Fruit fly (Drosophila melanogaster): ENCODE data around the gene TwdlP.

Gene TwdlP

DNA sequence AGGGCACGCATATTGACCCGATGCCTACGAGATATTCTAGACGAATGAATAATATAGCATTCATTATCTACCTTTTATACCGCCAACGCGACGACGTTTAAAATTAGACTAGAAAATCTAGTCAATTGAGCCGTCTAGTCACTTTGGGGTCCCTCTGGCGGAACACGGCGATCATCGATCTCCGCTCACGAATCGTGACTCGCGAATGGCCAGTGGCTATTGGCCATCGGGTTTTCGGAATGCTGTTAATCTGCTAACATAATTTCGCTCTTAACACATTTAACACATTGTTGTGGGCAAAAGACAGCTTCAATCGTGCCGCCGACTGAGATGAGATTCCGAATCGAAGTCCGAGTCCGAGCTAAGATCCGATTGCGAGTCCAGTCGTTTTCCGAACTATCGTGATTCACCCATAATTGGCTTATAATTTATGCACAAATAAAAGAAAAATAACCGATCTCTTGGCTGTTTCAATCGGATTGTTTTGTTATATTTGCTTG, at the start of gene TwdlP:
TwdlP (minus strand) TSS at position 51 of the 500 bp plus-strand sequence.
- TF ChIP-seq insv (optimal IDR thresholded peaks at IDR 0.05) (no peak), psq (optimal IDR thresholded peaks at IDR 0.05) (no peak), ttk (optimal IDR thresholded peaks at IDR 0.05) (no peak), h (optimal IDR thresholded peaks at IDR 0.05) (no peak), Myc (optimal IDR thresholded peaks at IDR 0.05) (no peak), Sin3A (optimal IDR thresholded peaks at IDR 0.05) (no peak)

DNA sequence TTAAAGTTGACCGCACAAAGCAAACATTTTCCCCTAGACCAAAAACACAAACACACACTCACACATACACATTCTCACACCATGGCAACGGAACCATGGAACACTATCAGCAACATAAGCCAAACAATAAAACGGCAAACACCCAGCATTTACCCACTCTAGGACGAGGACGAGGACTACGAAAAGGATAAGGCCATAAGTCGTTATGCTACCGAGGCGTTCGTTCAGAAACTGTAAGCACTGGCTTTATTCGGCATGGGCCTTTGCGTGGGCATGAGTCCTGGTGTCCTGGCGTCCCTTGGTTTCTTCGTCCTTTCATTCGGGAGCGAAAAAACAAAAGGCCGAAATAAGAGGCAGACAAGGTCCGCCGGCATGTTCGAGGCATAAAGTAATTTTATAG, 49.1 kb upstream of the TwdlP start:
- TF ChIP-seq Myc (optimal IDR thresholded peaks at IDR 0.05) (no peak), Sin3A (optimal IDR thresholded peaks at IDR 0.05) (no peak), ttk (optimal IDR thresholded peaks at IDR 0.05) (no peak), psq (optimal IDR thresholded peaks at IDR 0.05) (no peak), h (optimal IDR thresholded peaks at IDR 0.05) (no peak), insv (optimal IDR thresholded peaks at IDR 0.05) (no peak)

DNA sequence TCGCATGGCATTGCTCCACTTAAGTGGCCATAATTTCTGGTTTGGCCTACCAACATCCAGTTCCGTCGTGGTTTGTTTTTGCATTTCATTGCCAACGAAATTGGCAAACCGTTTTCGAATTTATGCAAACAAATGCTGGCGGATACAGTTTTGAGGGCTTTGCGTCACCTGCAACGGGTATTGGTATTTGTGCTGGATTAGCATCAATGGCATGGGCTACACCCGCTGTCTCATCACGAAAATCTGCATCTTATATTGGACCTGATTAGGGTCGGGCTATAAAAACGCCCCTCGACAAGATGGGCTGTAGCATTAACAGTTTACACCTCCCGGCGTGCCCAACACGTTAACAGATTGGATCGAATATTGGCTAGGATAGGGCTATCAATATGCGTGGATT, 35.0 kb upstream of the TwdlP start, which contains the start of gene Tb:
Tb (plus strand) TSS at position 301 of the 400 bp plus-strand sequence.
- TF ChIP-seq Sin3A (optimal IDR thresholded peaks at IDR 0.05) (no peak), insv (optimal IDR thresholded peaks at IDR 0.05) (no peak), h (optimal IDR thresholded peaks at IDR 0.05) (no peak), ttk (optimal IDR thresholded peaks at IDR 0.05) (no peak), Myc (optimal IDR thresholded peaks at IDR 0.05) (no peak)

DNA sequence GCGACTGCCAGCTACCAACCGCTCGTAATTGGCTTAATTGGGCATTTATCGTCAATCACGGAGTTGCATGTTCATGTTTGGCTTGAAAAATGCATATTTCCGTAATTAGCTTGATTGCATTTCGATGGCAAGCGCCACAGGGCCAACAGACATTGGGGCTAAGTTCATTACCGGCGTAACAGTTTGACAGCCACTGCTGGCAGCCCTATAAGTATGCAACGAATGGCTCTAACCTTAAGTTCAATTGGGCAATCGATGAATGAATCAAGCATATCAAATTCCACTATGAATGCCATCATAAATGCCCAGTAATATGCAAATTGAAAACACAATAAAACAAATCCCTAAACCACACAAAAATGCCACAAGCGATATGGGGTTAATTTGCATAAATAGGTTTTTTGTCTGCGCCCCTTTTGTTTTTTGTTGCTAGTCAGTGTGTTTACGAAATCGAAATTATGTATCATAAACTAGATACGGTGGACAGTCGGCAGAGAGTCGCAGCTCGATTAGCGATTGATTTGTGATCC, 34.3 kb upstream of the TwdlP start:
- TF ChIP-seq Myc (optimal IDR thresholded peaks at IDR 0.05) (no peak), Sin3A (optimal IDR thresholded peaks at IDR 0.05) (no peak), h (optimal IDR thresholded peaks at IDR 0.05) (no peak), psq (optimal IDR thresholded peaks at IDR 0.05) (no peak), ttk (optimal IDR thresholded peaks at IDR 0.05) (no peak), insv (optimal IDR thresholded peaks at IDR 0.05) (no peak)

DNA sequence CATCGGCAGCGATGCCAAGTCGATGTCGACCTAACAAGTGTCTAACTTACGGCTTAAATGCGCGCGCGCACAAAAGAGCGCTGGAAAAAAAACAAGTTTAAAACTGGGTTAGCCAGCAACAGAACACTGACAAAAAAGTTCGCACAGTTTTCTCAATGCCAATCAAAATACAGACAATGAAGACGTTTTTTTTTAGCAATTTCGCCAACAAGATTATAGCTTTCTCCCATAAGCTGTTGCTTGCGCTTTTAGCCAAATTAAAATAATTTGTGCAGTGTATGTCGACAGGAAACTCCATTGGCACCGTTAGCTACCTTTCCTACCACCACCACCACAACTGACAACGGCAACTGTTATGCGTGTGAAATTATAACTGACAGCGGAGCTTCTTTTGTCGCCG, 33.4 kb upstream of the TwdlP start:
- TF ChIP-seq Myc (optimal IDR thresholded peaks at IDR 0.05) (no peak), insv (optimal IDR thresholded peaks at IDR 0.05) (no peak), psq (optimal IDR thresholded peaks at IDR 0.05) (no peak), Sin3A (optimal IDR thresholded peaks at IDR 0.05) (no peak), ttk (optimal IDR thresholded peaks at IDR 0.05) (no peak), h (optimal IDR thresholded peaks at IDR 0.05) (no peak)

DNA sequence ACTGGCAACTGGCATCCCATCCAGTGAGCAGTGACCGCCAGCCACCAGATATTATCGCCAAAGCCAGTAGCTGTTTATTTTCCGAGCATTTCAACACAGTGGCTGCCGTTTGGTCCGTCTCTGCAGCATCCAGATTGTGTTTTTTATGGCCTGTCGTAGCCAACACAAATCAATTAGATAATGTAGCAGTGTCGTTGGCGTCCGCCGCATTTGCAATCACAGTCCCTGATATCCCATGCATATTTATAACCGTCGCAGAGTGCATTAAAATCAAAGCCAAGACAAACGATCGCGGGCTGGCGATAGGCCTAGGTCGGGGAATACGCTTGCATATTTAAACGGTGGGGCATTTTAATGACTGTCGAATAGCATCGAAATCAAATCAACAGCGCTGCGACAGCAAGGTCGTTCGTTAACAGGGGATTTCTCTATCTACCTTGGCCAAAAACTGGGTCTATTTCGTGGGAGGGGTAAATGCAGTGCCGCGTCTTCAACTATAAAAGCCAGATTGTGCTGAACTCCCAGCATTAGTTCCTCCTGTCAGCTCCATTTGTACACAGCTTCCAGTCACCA, 18.4 kb upstream of the TwdlP start, which contains the start of gene TwdlD:
TwdlD (plus strand) TSS at position 523 of the 573 bp plus-strand sequence.
- TF ChIP-seq h (optimal IDR thresholded peaks at IDR 0.05) (no peak), ttk (optimal IDR thresholded peaks at IDR 0.05) (no peak), Myc (optimal IDR thresholded peaks at IDR 0.05) (no peak), Sin3A (optimal IDR thresholded peaks at IDR 0.05) (no peak), insv (optimal IDR thresholded peaks at IDR 0.05) (no peak), psq (optimal IDR thresholded peaks at IDR 0.05) (no peak)

DNA sequence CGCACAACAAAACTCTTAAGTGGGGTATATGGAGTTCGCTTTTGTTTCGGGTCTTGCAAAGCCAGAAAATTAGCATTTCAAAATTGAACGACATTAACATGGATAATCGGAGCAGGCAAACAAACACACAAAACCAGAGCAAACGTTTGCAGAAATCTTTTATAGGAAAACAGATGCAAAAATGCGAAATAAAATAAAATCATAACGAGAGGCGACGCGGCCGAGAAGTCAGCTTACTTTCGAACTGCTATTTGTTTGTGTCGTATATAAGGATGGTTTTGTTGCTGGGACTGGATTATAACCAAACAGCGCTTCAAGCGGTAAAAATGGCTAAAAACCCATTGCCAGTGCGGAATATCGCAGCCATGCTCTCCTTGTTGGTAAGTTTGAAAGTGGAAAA, 15.2 kb upstream of the TwdlP start, which contains the start of gene TwdlS:
TwdlS (plus strand) TSS at position 301 of the 400 bp plus-strand sequence.
- TF ChIP-seq psq (optimal IDR thresholded peaks at IDR 0.05): no peak
- no peak for TF ChIP-seq Myc (optimal IDR thresholded peaks at IDR 0.05)
- TF ChIP-seq h (optimal IDR thresholded peaks at IDR 0.05): no peak
- no peak for TF ChIP-seq insv (optimal IDR thresholded peaks at IDR 0.05)
- TF ChIP-seq ttk (optimal IDR thresholded peaks at IDR 0.05): no peak
- no peak for TF ChIP-seq Sin3A (optimal IDR thresholded peaks at IDR 0.05)

DNA sequence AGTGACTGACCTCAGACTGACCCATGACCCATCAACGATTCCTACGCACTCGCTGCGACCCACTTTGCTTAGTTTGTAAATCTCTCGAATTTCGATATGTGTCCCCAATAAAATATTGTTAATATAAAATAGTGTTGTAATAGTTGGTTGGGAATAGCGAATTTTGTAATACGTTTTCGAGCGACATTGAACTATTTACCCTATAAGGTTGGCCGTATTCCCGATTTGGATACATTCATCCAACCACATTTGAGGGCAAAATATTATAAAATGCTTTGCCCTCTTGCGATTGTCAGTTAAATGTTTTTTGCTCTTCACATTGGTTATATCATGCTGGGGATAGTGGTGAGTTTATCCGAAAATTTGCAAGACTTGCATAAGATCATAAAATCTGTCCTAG, 13.4 kb upstream of the TwdlP start, which contains the start of gene TwdlR:
TwdlR (plus strand) TSS at position 301 of the 400 bp plus-strand sequence.
- TF ChIP-seq Sin3A (optimal IDR thresholded peaks at IDR 0.05) (no peak), Myc (optimal IDR thresholded peaks at IDR 0.05) (no peak), h (optimal IDR thresholded peaks at IDR 0.05) (no peak)

DNA sequence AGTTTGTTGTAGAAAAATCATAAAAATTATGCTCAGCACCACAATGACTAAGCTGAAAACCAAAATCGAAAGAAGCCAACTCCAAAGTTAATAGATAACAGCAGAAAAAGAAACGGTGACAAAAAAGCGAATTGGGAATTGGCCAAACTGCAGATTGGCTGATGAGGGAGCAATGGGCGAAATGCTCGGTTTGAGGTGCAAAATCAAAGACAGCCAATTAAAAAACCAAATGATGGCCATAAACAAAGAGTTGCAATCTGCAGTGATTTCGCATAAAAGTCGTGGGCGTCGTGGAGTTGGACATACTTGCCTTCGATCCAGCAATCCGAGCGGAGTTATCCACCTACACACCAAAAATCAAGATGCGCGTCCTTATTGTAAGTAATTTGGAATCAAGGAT, 12.3 kb upstream of the TwdlP start, which contains the start of gene TwdlH:
TwdlH (plus strand) TSS at position 301 of the 400 bp plus-strand sequence.
- TF ChIP-seq insv (optimal IDR thresholded peaks at IDR 0.05) (no peak), Myc (optimal IDR thresholded peaks at IDR 0.05) (no peak), psq (optimal IDR thresholded peaks at IDR 0.05) (no peak), Sin3A (optimal IDR thresholded peaks at IDR 0.05) (no peak), h (optimal IDR thresholded peaks at IDR 0.05) (no peak), ttk (optimal IDR thresholded peaks at IDR 0.05) (no peak)

DNA sequence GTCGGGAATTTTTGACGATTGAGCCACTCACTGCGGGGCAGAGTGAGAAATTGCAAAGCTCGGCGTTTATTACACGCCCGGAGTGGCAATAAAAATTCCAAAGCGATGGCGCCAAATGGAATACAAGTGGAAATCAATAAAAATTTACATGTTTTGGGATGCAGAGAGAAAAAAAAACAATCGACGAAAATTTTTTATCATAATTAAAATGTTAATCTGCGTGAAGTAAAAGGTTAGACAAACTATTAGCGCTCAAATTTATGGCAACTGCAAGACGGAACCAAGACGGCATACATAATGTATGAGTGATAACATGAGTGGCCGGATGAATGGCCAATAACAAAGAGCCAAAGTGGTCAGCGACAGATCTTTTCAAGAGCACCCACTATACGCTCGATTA, 11.8 kb upstream of the TwdlP start:
- no peak for TF ChIP-seq ttk (optimal IDR thresholded peaks at IDR 0.05)
- no peak for TF ChIP-seq psq (optimal IDR thresholded peaks at IDR 0.05)
- TF ChIP-seq Sin3A (optimal IDR thresholded peaks at IDR 0.05): no peak
- TF ChIP-seq h (optimal IDR thresholded peaks at IDR 0.05): no peak
- TF ChIP-seq insv (optimal IDR thresholded peaks at IDR 0.05): no peak
- TF ChIP-seq Myc (optimal IDR thresholded peaks at IDR 0.05): no peak

DNA sequence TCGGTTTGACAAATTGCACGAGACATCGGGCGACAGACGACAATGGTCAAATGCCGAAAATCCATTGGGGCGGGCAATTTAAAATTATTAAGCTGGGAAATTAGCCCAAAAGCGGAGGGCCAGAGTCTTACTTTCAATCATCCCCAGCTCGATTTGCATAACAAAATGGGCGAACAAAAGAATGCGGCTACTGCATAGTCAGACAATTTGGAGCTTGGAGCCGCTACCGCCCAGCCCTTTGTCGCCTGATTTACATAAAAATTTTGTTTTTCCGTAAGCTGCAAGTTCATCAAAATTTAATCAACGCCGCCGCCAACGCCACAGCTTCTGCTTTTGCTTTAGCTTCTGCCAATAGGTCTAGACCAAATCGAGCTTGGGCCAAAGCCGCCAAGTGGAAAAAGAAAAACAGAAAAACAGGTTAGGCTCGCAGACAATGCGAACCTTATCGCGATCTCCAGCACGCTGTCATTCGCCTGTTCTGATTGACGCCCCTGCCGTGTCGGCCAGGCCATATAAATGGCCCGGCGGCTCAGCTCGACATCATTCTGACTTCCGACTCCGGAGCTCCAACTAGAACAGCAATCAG, 10.3 kb upstream of the TwdlP start, which contains the start of gene TwdlN:
TwdlN (plus strand) TSS at position 536 of the 586 bp plus-strand sequence.
- no peak for TF ChIP-seq ttk (optimal IDR thresholded peaks at IDR 0.05)
- TF ChIP-seq Sin3A (optimal IDR thresholded peaks at IDR 0.05): no peak
- no peak for TF ChIP-seq psq (optimal IDR thresholded peaks at IDR 0.05)

DNA sequence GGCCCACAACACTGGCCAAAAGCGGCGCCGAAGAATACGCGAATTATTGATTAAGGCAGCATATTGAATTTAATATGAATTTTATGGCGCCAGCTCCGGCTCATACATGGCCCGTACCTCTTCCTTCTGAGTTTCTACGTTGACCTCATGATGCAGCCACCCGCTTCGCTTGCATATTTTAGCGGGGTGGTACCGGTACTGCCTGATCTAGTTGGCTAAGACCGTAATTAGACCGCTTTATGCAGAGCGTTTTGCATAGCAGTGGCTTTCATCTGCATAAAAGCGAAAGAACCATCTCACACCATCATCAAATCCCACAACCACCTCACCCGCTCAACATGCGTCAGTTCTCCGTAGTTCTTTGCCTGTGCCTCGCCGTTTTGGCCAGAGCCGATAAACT, 8.5 kb upstream of the TwdlP start, which contains the start of gene TwdlJ:
TwdlJ (plus strand) TSS at position 301 of the 400 bp plus-strand sequence.
- TF ChIP-seq psq (optimal IDR thresholded peaks at IDR 0.05): no peak
- TF ChIP-seq ttk (optimal IDR thresholded peaks at IDR 0.05): no peak
- TF ChIP-seq h (optimal IDR thresholded peaks at IDR 0.05): no peak
- TF ChIP-seq Sin3A (optimal IDR thresholded peaks at IDR 0.05): no peak
- TF ChIP-seq Myc (optimal IDR thresholded peaks at IDR 0.05): no peak
- TF ChIP-seq insv (optimal IDR thresholded peaks at IDR 0.05): no peak

Measured in Kc167 (cell line).